Fruit fly (Drosophila melanogaster) whole organism, embryonic: Measurements from ENCODE around the gene inaE.

Experiments
- ATbp ChIP-seq: fragments of 200-800 bp; sonication (Bioruptor generic); optimal IDR thresholded peaks from 2 replicates; lab custom pipeline; 2017; ENCODE audit warnings: missing biosample characterization, mild to moderate bottlenecking, missing genetic modification characterization, missing genetic modification reagents
- C15 ChIP-seq: fragments of 200-800 bp; sonication (Bioruptor generic); IDR thresholded peaks from 3 replicates; pipeline ENCODE4 v1.3.6; 2022; ENCODE audit warnings: missing biosample characterization, missing genetic modification characterization
- CG10959 ChIP-seq: fragments of 200-800 bp; sonication (Bioruptor generic); IDR thresholded peaks from 2 replicates; pipeline ENCODE4 v1.3.6; 2022; ENCODE audit warnings: missing biosample characterization, missing genetic modification characterization
- CG11560 ChIP-seq: fragments of 200-800 bp; sonication (Bioruptor generic); IDR thresholded peaks from 3 replicates; pipeline ENCODE4 v1.3.6; 2022; ENCODE audit warnings: missing biosample characterization, missing genetic modification characterization
- CG14050 ChIP-seq: fragments of 200-800 bp; sonication (Bioruptor generic); IDR thresholded peaks from 3 replicates; pipeline ENCODE4 v1.3.6; 2022; ENCODE audit warnings: missing biosample characterization, missing genetic modification characterization
- CG17568 ChIP-seq: fragments of 200-800 bp; sonication (Bioruptor generic); optimal IDR thresholded peaks from 2 replicates; lab custom pipeline; 2018; ENCODE audit warnings: missing biosample characterization, mild to moderate bottlenecking, missing genetic modification characterization, moderate library complexity
- CG1792 ChIP-seq: fragments of 200-800 bp; sonication (Bioruptor generic); optimal IDR thresholded peaks from 2 replicates; lab custom pipeline; 2016; ENCODE audit warnings: missing biosample characterization, missing genetic modification characterization
- CG2129 ChIP-seq: fragments of 200-800 bp; sonication (Bioruptor generic); IDR thresholded peaks from 2 replicates; pipeline ENCODE4 v1.3.6; 2022; ENCODE audit warnings: missing biosample characterization, missing genetic modification characterization; ENCODE audit not compliant: partially characterized antibody
- CG31224 ChIP-seq: fragments of 200-800 bp; sonication (Bioruptor generic); IDR thresholded peaks from 2 replicates; pipeline ENCODE4 v1.3.6; 2022; ENCODE audit warnings: missing biosample characterization, missing genetic modification characterization
- CG32532 ChIP-seq: fragments of 200-800 bp; sonication (Bioruptor generic); IDR thresholded peaks from 2 replicates; pipeline ENCODE4 v1.3.6; 2022; ENCODE audit warnings: missing biosample characterization, missing genetic modification characterization
- CG3281 ChIP-seq: fragments of 200-800 bp; sonication (Bioruptor generic); optimal IDR thresholded peaks from 3 replicates; lab custom pipeline; 2017; ENCODE audit warnings: missing biosample characterization, mild to moderate bottlenecking, missing genetic modification characterization
- CG34422 ChIP-seq: fragments of 200-800 bp; sonication (Bioruptor generic); IDR thresholded peaks from 3 replicates; pipeline ENCODE4 v1.3.6; 2022; ENCODE audit warnings: missing biosample characterization, missing genetic modification characterization
- CG3995 ChIP-seq: fragments of 200-800 bp; sonication (Bioruptor generic); optimal IDR thresholded peaks from 3 replicates; lab custom pipeline; 2016; ENCODE audit warnings: missing biosample characterization, missing genetic modification characterization
- CG4820 ChIP-seq: fragments of 200-800 bp; sonication (Bioruptor generic); optimal IDR thresholded peaks from 3 replicates; lab custom pipeline; 2016; ENCODE audit warnings: missing biosample characterization, missing genetic modification characterization
- CG6272 ChIP-seq: fragments of 200-800 bp; sonication (Bioruptor generic); IDR thresholded peaks from 2 replicates; pipeline ENCODE4 v1.3.6; 2022; ENCODE audit warnings: missing biosample characterization, missing genetic modification characterization
- CG6654 ChIP-seq: fragments of 200-800 bp; sonication (Bioruptor generic); optimal IDR thresholded peaks from 2 replicates; lab custom pipeline; 2017; ENCODE audit warnings: missing biosample characterization, mild to moderate bottlenecking, missing genetic modification characterization
- CG8290 ChIP-seq, 3 experiments: fragments of 200-800 bp; sonication (Bioruptor generic); optimal IDR thresholded peaks; 2 replicates each; lab custom pipeline; 2016 to 2019; ENCODE audit warnings: missing biosample characterization in 3 of 3, missing genetic modification characterization in 3 of 3, mild to moderate bottlenecking in 2 of 3, moderate library complexity in 1 of 3
- CG8478 ChIP-seq: fragments of >200 bp; optimal IDR thresholded peaks from 2 replicates; lab custom pipeline; 2018
- CG9727 ChIP-seq: fragments of 200-800 bp; sonication (Bioruptor generic); optimal IDR thresholded peaks from 3 replicates; lab custom pipeline; 2017; ENCODE audit warnings: missing biosample characterization, mild to moderate bottlenecking, missing genetic modification characterization
- Dll ChIP-seq: fragments of 200-800 bp; sonication (Bioruptor generic); IDR thresholded peaks from 4 replicates; pipeline ENCODE4 v1.3.6; 2022; ENCODE audit warnings: missing biosample characterization, missing genetic modification characterization; ENCODE audit not compliant: partially characterized antibody
- HLH54F ChIP-seq: fragments of 200-800 bp; sonication (Bioruptor generic); optimal IDR thresholded peaks from 3 replicates; lab custom pipeline; 2016; ENCODE audit warnings: missing biosample characterization, missing genetic modification characterization
- Hr78 ChIP-seq, 2 experiments: fragments of 200-800 bp in 1 of 2; fragments of >200 bp in 1 of 2; sonication (Bioruptor generic) in 1 of 2; optimal IDR thresholded peaks; 2 replicates each; lab custom pipeline; 2017 to 2019; ENCODE audit warnings: missing biosample characterization in 2 of 2, missing genetic modification characterization in 2 of 2, mild to moderate bottlenecking in 1 of 2, moderate library complexity in 1 of 2
- Hsf ChIP-seq: fragments of 200-800 bp; sonication (Bioruptor generic); optimal IDR thresholded peaks from 3 replicates; lab custom pipeline; 2016; ENCODE audit warnings: missing biosample characterization, missing genetic modification characterization
- Kr ChIP-seq: fragments of 200-800 bp; sonication (Bioruptor generic); optimal IDR thresholded peaks from 2 replicates; lab custom pipeline; 2017; ENCODE audit warnings: missing biosample characterization, mild to moderate bottlenecking, missing genetic modification characterization
- NC2α ChIP-seq: fragments of 200-800 bp; sonication (Bioruptor generic); optimal IDR thresholded peaks from 2 replicates; lab custom pipeline; 2016; ENCODE audit warnings: missing biosample characterization, missing genetic modification characterization
- Nf-YA ChIP-seq: fragments of 200-800 bp; sonication (Bioruptor generic); IDR thresholded peaks from 2 replicates; pipeline ENCODE4 v1.3.6; 2022; ENCODE audit warnings: missing biosample characterization, missing genetic modification characterization
- Ssrp ChIP-seq: fragments of 200-800 bp; sonication (Bioruptor generic); optimal IDR thresholded peaks from 2 replicates; lab custom pipeline; 2018; ENCODE audit warnings: missing biosample characterization, mild to moderate bottlenecking, missing genetic modification characterization, moderate library complexity
- Stat92E ChIP-seq, 3 experiments: fragments of >200 bp in 2 of 3; fragments of 200-800 bp in 1 of 3; sonication (Bioruptor generic) in 1 of 3; optimal IDR thresholded peaks; 2 replicates each; lab custom pipeline; 2017 to 2019; ENCODE audit warnings: missing biosample characterization in 3 of 3, missing genetic modification characterization in 3 of 3, mild to moderate bottlenecking in 1 of 3, moderate library complexity in 1 of 3
- Xrp1 ChIP-seq: fragments of 200-800 bp; sonication (Bioruptor generic); IDR thresholded peaks from 2 replicates; pipeline ENCODE4 v1.3.6; 2022; ENCODE audit warnings: missing biosample characterization, missing genetic modification characterization
- danr ChIP-seq: fragments of 200-800 bp; sonication (Bioruptor generic); IDR thresholded peaks from 2 replicates; pipeline ENCODE4 v1.3.6; 2022; ENCODE audit warnings: missing biosample characterization, missing genetic modification characterization
- dysf ChIP-seq: fragments of 200-800 bp; sonication (Bioruptor generic); IDR thresholded peaks from 3 replicates; pipeline ENCODE4 v1.3.6; 2022; ENCODE audit warnings: missing biosample characterization, missing genetic modification characterization
- ems ChIP-seq: fragments of 200-800 bp; sonication (Bioruptor generic); optimal IDR thresholded peaks from 3 replicates; lab custom pipeline; 2016; ENCODE audit warnings: missing biosample characterization, missing genetic modification characterization
- insv ChIP-seq, 2 experiments: fragments of 200-800 bp; sonication (Bioruptor generic); optimal IDR thresholded peaks; 3 replicates each; lab custom pipeline; 2016 to 2018; ENCODE audit warnings: missing biosample characterization in 2 of 2, missing genetic modification characterization in 2 of 2
- kay ChIP-seq: fragments of 200-800 bp; sonication (Bioruptor generic); optimal IDR thresholded peaks from 2 replicates; lab custom pipeline; 2016; ENCODE audit warnings: missing biosample characterization, missing genetic modification characterization
- knrl ChIP-seq: fragments of 200-800 bp; sonication (Bioruptor generic); IDR thresholded peaks from 3 replicates; pipeline ENCODE4 v1.3.6; 2022; ENCODE audit warnings: missing biosample characterization, missing genetic modification characterization; ENCODE audit not compliant: partially characterized antibody
- lola ChIP-seq, 3 experiments: fragments of >200 bp in 2 of 3; fragments of 200-800 bp in 1 of 3; sonication (Bioruptor generic) in 1 of 3; optimal IDR thresholded peaks; 2 replicates each; lab custom pipeline; 2017 to 2019; ENCODE audit warnings: missing biosample characterization in 3 of 3, missing genetic modification characterization in 3 of 3, mild to moderate bottlenecking in 1 of 3, moderate library complexity in 1 of 3
- mirr ChIP-seq: fragments of 200-800 bp; sonication (Bioruptor generic); optimal IDR thresholded peaks from 3 replicates; lab custom pipeline; 2018; ENCODE audit warnings: missing biosample characterization, mild to moderate bottlenecking, missing genetic modification characterization
- p53 ChIP-seq: fragments of 200-800 bp; sonication (Bioruptor generic); optimal IDR thresholded peaks from 2 replicates; lab custom pipeline; 2016; ENCODE audit warnings: missing biosample characterization, missing genetic modification characterization
- pfk ChIP-seq: fragments of 200-800 bp; sonication (Bioruptor generic); optimal IDR thresholded peaks from 2 replicates; lab custom pipeline; 2018; ENCODE audit warnings: missing biosample characterization, mild to moderate bottlenecking, missing genetic modification characterization, moderate library complexity
- phol ChIP-seq: fragments of 200-800 bp; sonication (Bioruptor generic); optimal IDR thresholded peaks from 3 replicates; lab custom pipeline; 2018; ENCODE audit warnings: missing biosample characterization, mild to moderate bottlenecking, missing genetic modification characterization, moderate library complexity
- repo ChIP-seq: fragments of 200-800 bp; sonication (Bioruptor generic); optimal IDR thresholded peaks from 2 replicates; lab custom pipeline; 2016; ENCODE audit warnings: missing biosample characterization, missing genetic modification characterization
- sc ChIP-seq, 3 experiments: fragments of >200 bp in 2 of 3; fragments of 200-800 bp in 1 of 3; sonication (Bioruptor generic) in 1 of 3; optimal IDR thresholded peaks; 2 replicates in 2 of 3; 3 replicates in 1 of 3; lab custom pipeline; 2017; ENCODE audit warnings: mild to moderate bottlenecking in 1 of 3, missing biosample characterization in 1 of 3, missing genetic modification characterization in 1 of 3, missing genetic modification reagents in 1 of 3
- sima ChIP-seq: fragments of 200-800 bp; sonication (Bioruptor generic); optimal IDR thresholded peaks from 2 replicates; lab custom pipeline; 2016; ENCODE audit warnings: missing biosample characterization, missing genetic modification characterization
- sob ChIP-seq: fragments of 200-800 bp; sonication (Bioruptor generic); IDR thresholded peaks from 2 replicates; pipeline ENCODE4 v1.3.6; 2022; ENCODE audit warnings: missing biosample characterization, missing genetic modification characterization
- tin ChIP-seq: fragments of 200-800 bp; sonication (Bioruptor generic); optimal IDR thresholded peaks from 3 replicates; lab custom pipeline; 2016; ENCODE audit warnings: missing biosample characterization, missing genetic modification characterization
- wek ChIP-seq: fragments of 200-800 bp; sonication (Bioruptor generic); optimal IDR thresholded peaks from 3 replicates; lab custom pipeline; 2018; ENCODE audit warnings: missing biosample characterization, mild to moderate bottlenecking, missing genetic modification characterization, moderate library complexity
- z ChIP-seq: fragments of 200-800 bp; sonication (Bioruptor generic); IDR thresholded peaks from 3 replicates; pipeline ENCODE4 v1.3.6; 2022; ENCODE audit warnings: missing biosample characterization, missing genetic modification characterization
- zfh2 ChIP-seq: fragments of 200-800 bp; sonication (Bioruptor generic); optimal IDR thresholded peaks from 2 replicates; lab custom pipeline; 2016; ENCODE audit warnings: missing biosample characterization, missing genetic modification characterization

The inaE gene

DNA sequence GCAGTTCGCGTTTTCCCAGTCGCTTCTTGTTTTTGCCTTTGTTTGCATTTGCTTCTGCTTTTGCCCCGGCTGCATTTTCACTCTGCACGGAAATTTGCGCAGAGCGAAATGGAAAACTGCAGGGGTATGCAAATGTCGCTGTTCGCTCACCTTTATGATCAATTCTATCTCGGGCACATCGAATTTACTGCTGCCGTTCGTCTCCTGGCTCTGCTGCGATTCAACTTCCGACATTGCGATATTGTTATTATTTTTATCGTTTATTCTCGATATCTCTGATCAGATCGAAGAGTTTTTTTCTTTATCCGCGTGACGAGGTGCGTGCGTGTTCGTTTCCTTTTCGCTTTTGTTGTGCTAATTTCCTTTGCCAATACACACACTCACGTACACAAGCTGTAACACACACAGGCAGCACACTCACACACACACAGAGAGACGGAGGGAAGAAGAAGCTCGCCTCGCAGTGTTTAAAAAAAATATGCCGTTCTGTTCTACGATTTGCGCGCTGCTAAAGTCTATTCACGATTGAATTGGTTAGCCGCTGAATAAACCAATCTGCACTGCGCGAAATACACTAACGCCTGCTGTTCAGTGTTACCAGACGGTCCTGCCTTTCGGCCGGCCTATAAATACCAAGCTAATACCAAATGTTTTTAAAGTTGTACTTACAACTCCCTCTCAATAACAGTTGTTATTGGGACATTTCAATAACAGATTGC, 38.4 kb downstream of the inaE start, which contains the start of gene Clic (continued):
- TF ChIP-seq sc (optimal IDR thresholded peaks at IDR 0.05; lab: Kevin White, UChicago): no peak
- no peak for TF ChIP-seq sc (GFP tag; optimal IDR thresholded peaks at IDR 0.05; lab: Kevin White, UChicago)
- TF ChIP-seq CG14050 (GFP tag; lab: Robert Waterston, UW): no peak
- 0 out of 3 replicates have a peak, but pooled peaks have one; percentile 2 for TF ChIP-seq dysf (GFP tag; lab: Robert Waterston, UW)
- no peak for TF ChIP-seq CG6654
- TF ChIP-seq CG3281: peak; percentile 7
- no peak for TF ChIP-seq CG3995
- TF ChIP-seq Kr: no peak
- TF ChIP-seq Xrp1: no peak
- no peak for TF ChIP-seq CG6272 (GFP tag; lab: Robert Waterston, UW)
- no peak for TF ChIP-seq Ssrp
- no peak for TF ChIP-seq CG11560 (tag; lab: Robert Waterston, UW)
- peak; percentile 20 for TF ChIP-seq ems
- TF ChIP-seq insv (GFP tag; optimal IDR thresholded peaks at IDR 0.05; lab: Kevin White, UChicago): peak in 1 of 2 experiments; percentile 12
- TF ChIP-seq ATbp (GFP tag; lab: Kevin White, UChicago): no peak
- TF ChIP-seq Dll (GFP tag; lab: Robert Waterston, UW): no peak
- no peak for TF ChIP-seq NC2α (GFP tag; lab: Kevin White, UChicago)
- TF ChIP-seq Hr78 (GFP tag; optimal IDR thresholded peaks at IDR 0.05; lab: Kevin White, UChicago): no peak
- TF ChIP-seq phol (tag; lab: Kevin White, UChicago): no peak
- peak; percentile 0 for TF ChIP-seq HLH54F
- TF ChIP-seq CG32532 (GFP tag; lab: Robert Waterston, UW): peak; percentile 34; the same call in 1 of the 2 replicates
- TF ChIP-seq lola (GFP tag; optimal IDR thresholded peaks at IDR 0.05; lab: Kevin White, UChicago): no peak
- peak; percentile 12 for TF ChIP-seq repo (GFP tag; lab: Kevin White, UChicago)
- TF ChIP-seq Hsf (GFP tag; lab: Kevin White, UChicago): no peak
- peak; percentile 39 for TF ChIP-seq mirr
- TF ChIP-seq kay: no peak
- TF ChIP-seq CG9727 (GFP tag; lab: Kevin White, UChicago): no peak
- TF ChIP-seq C15 (GFP tag; lab: Robert Waterston, UW): peak; percentile 6; the same call in 1 of the 3 replicates
- TF ChIP-seq CG34422 (GFP tag; lab: Robert Waterston, UW): peak; percentile 58; the same call in 1 of the 3 replicates
- no peak for TF ChIP-seq CG4820
- no peak for TF ChIP-seq CG17568 (GFP tag; lab: Kevin White, UChicago)
- TF ChIP-seq z (GFP tag; lab: Robert Waterston, UW): no peak
- TF ChIP-seq knrl (GFP tag; lab: Robert Waterston, UW): no peak
- TF ChIP-seq Nf-YA: no peak
- no peak for TF ChIP-seq CG2129 (GFP tag; lab: Robert Waterston, UW)
- peak; percentile 21 for TF ChIP-seq wek (GFP tag; lab: Kevin White, UChicago)
- TF ChIP-seq tin (GFP tag; lab: Kevin White, UChicago): no peak
- TF ChIP-seq zfh2 (GFP tag; lab: Kevin White, UChicago): no peak
- no peak for TF ChIP-seq CG10959 (GFP tag; lab: Robert Waterston, UW)
- TF ChIP-seq CG8478 (lab: Kevin White, UChicago): no peak
- no peak for TF ChIP-seq sima (GFP tag; lab: Kevin White, UChicago)
- no peak for TF ChIP-seq p53 (GFP tag; lab: Kevin White, UChicago)
- TF ChIP-seq Stat92E (GFP tag; optimal IDR thresholded peaks at IDR 0.05; lab: Kevin White, UChicago): no peak
- no peak for TF ChIP-seq CG31224 (GFP tag; lab: Robert Waterston, UW)
- TF ChIP-seq sob (GFP tag; lab: Robert Waterston, UW): peak; percentile 51; the same call in 1 of the 2 replicates
- no peak for TF ChIP-seq CG8290 (GFP tag; optimal IDR thresholded peaks at IDR 0.05; lab: Kevin White, UChicago)
- peak in 1 of 2 experiments; percentile 77 for TF ChIP-seq CG8290 (tag; optimal IDR thresholded peaks at IDR 0.05; lab: Kevin White, UChicago)
- TF ChIP-seq CG1792: no peak
- TF ChIP-seq danr (GFP tag; lab: Robert Waterston, UW): no peak
- TF ChIP-seq pfk: peak; percentile 18
